Worm (Caenorhabditis elegans): ENCODE data around the gene madf-11.

DNA sequence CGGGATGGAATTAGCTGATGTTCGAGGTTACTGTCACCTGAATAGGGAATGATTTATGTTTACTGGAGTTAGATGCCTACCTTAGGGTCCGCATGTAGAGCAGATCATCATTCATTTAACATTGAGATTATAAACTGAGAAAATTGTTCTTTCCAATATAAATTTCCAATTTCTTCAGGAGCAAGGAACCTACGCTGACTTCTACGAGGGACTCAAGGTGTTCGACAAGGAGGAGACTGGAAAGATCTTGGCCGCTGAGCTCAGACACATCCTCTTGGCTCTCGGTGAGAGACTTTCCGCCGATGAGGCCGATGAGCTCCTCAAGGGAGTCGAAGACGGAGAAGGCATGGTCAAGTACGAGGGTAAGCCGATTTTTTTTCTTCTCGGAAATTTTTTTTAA lies 36.8 kb downstream of the madf-11 start:
- TF ChIP-seq flt-1 (GFP tag; IDR thresholded peaks at IDR 0.05) (no peak), med-1 (GFP tag; optimal IDR thresholded peaks at IDR 0.05; ENCODE audit: insufficient read depth) (no peak), tab-1 (GFP tag; IDR thresholded peaks at IDR 0.05) (no peak), ref-1 (GFP tag; conservative IDR thresholded peaks at IDR 0.05) (no peak)

All from whole organism, midembryonic.